Worm (Caenorhabditis elegans) whole organism, L4/young adult: Measurements from ENCODE around the gene tomm-70.

Source experiments
- dao-5 ChIP-seq: sonication (generic microtip); optimal IDR thresholded peaks from 2 replicates; lab custom pipeline; 2016; ENCODE audit warnings: missing genotype, missing genetic modification characterization, moderate library complexity, missing compliant biosample characterization
- him-1 ChIP-seq: sonication (generic microtip); optimal IDR thresholded peaks from 2 replicates; lab custom pipeline; 2016; ENCODE audit warnings: missing genotype, missing genetic modification reagents, missing genetic modification characterization, missing compliant biosample characterization

- no peak for TF ChIP-seq him-1 (tag; lab: Kevin White, UChicago)
- no peak for TF ChIP-seq dao-5 (tag; lab: Kevin White, UChicago)
Observed at ce11 chrIII:8737391-8737790, 17.2 kb downstream of the tomm-70 start.
